Worm (Caenorhabditis elegans) whole organism, L2 larva: ENCODE data around the gene gfi-3.

ENCODE experiments used
- F13H6.1 ChIP-seq: sonication (generic microtip); optimal IDR thresholded peaks from 2 replicates; lab custom pipeline; 2016; ENCODE audit warnings: missing genetic modification characterization, missing compliant biosample characterization
- Y55F3AM.14 ChIP-seq: fragments of 200-800 bp; sonication (Bioruptor generic); optimal IDR thresholded peaks from 2 replicates; lab custom pipeline; 2018; ENCODE audit warnings: mild to moderate bottlenecking, missing genetic modification characterization, missing compliant biosample characterization
- ZK546.5 ChIP-seq: sonication (generic microtip); optimal IDR thresholded peaks from 2 replicates; lab custom pipeline; 2017; ENCODE audit warnings: missing biosample characterization, missing genetic modification characterization
- aly-2 ChIP-seq: fragments of 150-350 bp; optimal IDR thresholded peaks from 2 replicates; lab custom pipeline; 2014; ENCODE audit warnings: missing biosample characterization, missing genetic modification characterization
- ama-1 ChIP-seq: fragments of 150-350 bp; optimal IDR thresholded peaks from 2 replicates; lab custom pipeline; 2018; ENCODE audit warnings: inconsistent platforms
- blmp-1 ChIP-seq: sonication (generic microtip); optimal IDR thresholded peaks from 2 replicates; lab custom pipeline; 2017; ENCODE audit warnings: missing genetic modification characterization, mild to moderate bottlenecking, missing compliant biosample characterization, antibody characterized with exemption, moderate library complexity; ENCODE audit not compliant: insufficient read depth
- ceh-16 ChIP-seq: fragments of 150-350 bp; optimal IDR thresholded peaks from 2 replicates; lab custom pipeline; 2014; ENCODE audit warnings: missing biosample characterization, missing genetic modification characterization
- ceh-82 ChIP-seq: fragments of 150-350 bp; optimal IDR thresholded peaks from 2 replicates; lab custom pipeline; 2014; ENCODE audit warnings: missing biosample characterization, missing genetic modification characterization
- crh-2 ChIP-seq: sonication (generic microtip); optimal IDR thresholded peaks from 2 replicates; lab custom pipeline; 2017; ENCODE audit warnings: missing biosample characterization, missing genetic modification characterization
- dmd-4 ChIP-seq: sonication (generic microtip); optimal IDR thresholded peaks from 2 replicates; lab custom pipeline; 2017; ENCODE audit warnings: missing biosample characterization, missing genetic modification characterization
- egl-27 ChIP-seq: sonication (generic microtip); optimal IDR thresholded peaks from 3 replicates; lab custom pipeline; 2017; ENCODE audit warnings: missing biosample characterization, missing genetic modification reagents, missing genetic modification characterization
- elt-3 ChIP-seq: sonication (generic microtip); optimal IDR thresholded peaks from 2 replicates; lab custom pipeline; 2017; ENCODE audit warnings: missing biosample characterization, missing genetic modification characterization
- gmeb-1 ChIP-seq: fragments of 150-350 bp; optimal IDR thresholded peaks from 2 replicates; lab custom pipeline; 2014; ENCODE audit warnings: missing biosample characterization, missing genetic modification characterization
- lin-11 ChIP-seq: fragments of 150-350 bp; sonication (generic microtip); optimal IDR thresholded peaks from 2 replicates; lab custom pipeline; 2014; ENCODE audit warnings: missing biosample characterization, missing genetic modification characterization, inconsistent platforms, mixed read lengths
- lsy-2 ChIP-seq, 2 experiments: fragments of 150-350 bp in 1 of 2; sonication (generic microtip) in 1 of 2; optimal IDR thresholded peaks; 2 replicates each; lab custom pipeline; 2014 to 2017; ENCODE audit warnings: missing biosample characterization in 2 of 2, missing genetic modification characterization in 2 of 2
- mab-5 ChIP-seq: fragments of 150-350 bp; optimal IDR thresholded peaks from 2 replicates; lab custom pipeline; 2014; ENCODE audit warnings: missing biosample characterization, missing genetic modification characterization
- mbf-1 ChIP-seq: sonication (generic microtip); optimal IDR thresholded peaks from 2 replicates; lab custom pipeline; 2017; ENCODE audit warnings: missing biosample characterization, missing genetic modification characterization
- mdl-1 ChIP-seq, 2 experiments: fragments of 150-350 bp in 1 of 2; sonication (generic microtip) in 1 of 2; optimal IDR thresholded peaks; 2 replicates each; lab custom pipeline; 2017; ENCODE audit warnings: missing biosample characterization in 2 of 2, missing genetic modification characterization in 2 of 2
- nhr-12 ChIP-seq: fragments of 150-350 bp; optimal IDR thresholded peaks from 2 replicates; lab custom pipeline; 2014; ENCODE audit warnings: missing biosample characterization, missing genetic modification characterization
- nhr-129 ChIP-seq: fragments of 150-350 bp; optimal IDR thresholded peaks from 2 replicates; lab custom pipeline; 2014; ENCODE audit warnings: missing biosample characterization, missing genetic modification characterization
- nhr-21 ChIP-seq: fragments of 150-350 bp; optimal IDR thresholded peaks from 2 replicates; lab custom pipeline; 2014; ENCODE audit warnings: missing biosample characterization, missing genetic modification characterization
- nhr-237 ChIP-seq: fragments of 150-350 bp; optimal IDR thresholded peaks from 2 replicates; lab custom pipeline; 2014; ENCODE audit warnings: missing biosample characterization, missing genetic modification characterization
- nhr-6 ChIP-seq: fragments of 150-350 bp; optimal IDR thresholded peaks from 2 replicates; lab custom pipeline; 2014; ENCODE audit warnings: missing biosample characterization, missing genetic modification characterization
- nhr-77 ChIP-seq: fragments of 150-350 bp; optimal IDR thresholded peaks from 2 replicates; lab custom pipeline; 2014; ENCODE audit warnings: missing biosample characterization, missing genetic modification characterization
- peb-1 ChIP-seq: fragments of 150-350 bp; optimal IDR thresholded peaks from 2 replicates; lab custom pipeline; 2014; ENCODE audit warnings: missing biosample characterization, missing genetic modification characterization
- sem-4 ChIP-seq: fragments of 150-350 bp; optimal IDR thresholded peaks from 2 replicates; lab custom pipeline; 2014; ENCODE audit warnings: missing biosample characterization, missing genetic modification reagents, missing genetic modification characterization
- sma-3 ChIP-seq: sonication (generic microtip); optimal IDR thresholded peaks from 2 replicates; lab custom pipeline; 2016; ENCODE audit warnings: missing genetic modification reagents, missing genetic modification characterization, missing compliant biosample characterization
- sma-9 ChIP-seq, 2 experiments: fragments of 150-350 bp in 1 of 2; sonication (generic microtip) in 1 of 2; optimal IDR thresholded peaks; 2 replicates each; lab custom pipeline; 2014 to 2016; ENCODE audit warnings: missing genetic modification characterization in 2 of 2, mild to moderate bottlenecking in 1 of 2, missing biosample characterization in 1 of 2, missing compliant biosample characterization in 1 of 2, missing genetic modification reagents in 1 of 2, moderate library complexity in 1 of 2
- snpc-4 ChIP-seq: fragments of 150-350 bp; optimal IDR thresholded peaks from 2 replicates; lab custom pipeline; 2014; ENCODE audit warnings: missing biosample characterization, missing genetic modification characterization
- unc-39 ChIP-seq: fragments of 150-350 bp; optimal IDR thresholded peaks from 2 replicates; lab custom pipeline; 2014; ENCODE audit warnings: missing biosample characterization, missing genetic modification characterization
- unc-55 ChIP-seq: fragments of 150-350 bp; sonication (generic microtip); optimal IDR thresholded peaks from 3 replicates; lab custom pipeline; 2014; ENCODE audit warnings: missing biosample characterization, missing genetic modification reagents, missing genetic modification characterization
- unc-62 ChIP-seq: fragments of 150-350 bp; optimal IDR thresholded peaks from 2 replicates; lab custom pipeline; 2014; ENCODE audit warnings: missing biosample characterization, missing genetic modification reagents, missing genetic modification characterization
- ztf-11 ChIP-seq: sonication (generic microtip); optimal IDR thresholded peaks from 2 replicates; lab custom pipeline; 2017; ENCODE audit warnings: missing biosample characterization, missing genetic modification characterization
- ztf-4 ChIP-seq: fragments of 150-350 bp; optimal IDR thresholded peaks from 2 replicates; lab custom pipeline; 2014; ENCODE audit warnings: missing biosample characterization, missing genetic modification characterization

The gfi-3 gene

DNA sequence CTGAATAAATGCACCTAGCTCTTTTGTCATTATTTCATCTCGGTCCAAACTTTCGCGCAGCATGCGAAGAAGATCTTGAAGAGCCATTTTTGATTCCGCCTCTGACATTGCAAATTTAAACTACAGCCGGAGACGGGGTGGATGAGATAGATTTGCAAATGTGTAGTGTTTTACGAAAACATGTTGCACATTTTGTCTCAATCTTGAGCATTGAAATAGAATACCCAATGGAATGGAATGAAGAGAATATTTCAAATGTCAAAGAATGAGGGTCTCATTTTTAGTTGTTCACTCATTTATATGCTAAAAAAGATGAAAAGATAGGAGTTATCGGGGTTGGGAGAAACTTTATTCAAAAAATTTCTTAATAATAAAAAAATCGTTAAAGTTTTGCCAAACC is 25.0 kb upstream of the gfi-3 start, which contains the start of gene Y66C5A.1:
Y66C5A.1 (minus strand) TSS at position 101 of the 400 bp plus-strand sequence.
- TF ChIP-seq dmd-4 (tag; lab: Kevin White, UChicago) (no peak), ceh-16 (tag; lab: Kevin White, UChicago) (no peak), snpc-4 (tag; lab: Kevin White, UChicago) (no peak), sma-9 (GFP tag; optimal IDR thresholded peaks at IDR 0.05; lab: Kevin White, UChicago) (no peak), sma-9 (tag; optimal IDR thresholded peaks at IDR 0.05; lab: Kevin White, UChicago) (no peak), elt-3 (no peak), nhr-77 (tag; lab: Kevin White, UChicago) (no peak), egl-27 (tag; lab: Kevin White, UChicago) (no peak), sem-4 (tag; lab: Kevin White, UChicago) (no peak), unc-62 (no peak), ZK546.5 (tag; lab: Kevin White, UChicago) (no peak), blmp-1 (tag; lab: Kevin White, UChicago) (no peak), ztf-11 (tag; lab: Kevin White, UChicago) (no peak), peb-1 (tag; lab: Kevin White, UChicago) (no peak), gmeb-1 (tag; lab: Kevin White, UChicago) (no peak)

DNA sequence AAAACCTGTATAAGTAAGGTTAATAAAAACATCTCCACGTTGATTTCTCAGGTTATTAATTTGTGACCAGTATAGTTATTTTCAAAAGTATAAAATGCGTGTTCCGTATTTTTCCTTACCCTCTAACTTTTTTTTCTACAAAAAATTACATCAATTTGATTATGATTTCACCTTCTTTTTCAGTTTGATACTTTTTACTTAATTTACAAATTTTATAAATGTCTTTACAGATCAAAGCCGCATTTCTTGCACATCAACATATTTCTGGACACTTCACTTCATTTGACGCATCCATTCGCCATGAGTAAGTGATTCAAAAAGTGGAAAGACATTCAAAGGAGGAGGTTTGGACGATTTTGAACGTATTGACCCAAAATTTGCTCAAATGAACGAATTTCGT is 20.0 kb upstream of the gfi-3 start, which contains the start of gene Y66C5A.2:
Y66C5A.2 (plus strand) TSS at position 301 of the 400 bp plus-strand sequence.
- TF ChIP-seq nhr-237 (tag; lab: Kevin White, UChicago) (no peak), ztf-4 (tag; lab: Kevin White, UChicago) (no peak), gmeb-1 (tag; lab: Kevin White, UChicago) (no peak), nhr-77 (tag; lab: Kevin White, UChicago) (no peak), snpc-4 (tag; lab: Kevin White, UChicago) (no peak), sma-3 (no peak), unc-62 (no peak), unc-39 (tag; lab: Kevin White, UChicago) (no peak), nhr-6 (no peak), nhr-12 (tag; lab: Kevin White, UChicago) (no peak), unc-55 (GFP tag; lab: Kevin White, UChicago) (no peak), mdl-1 (tag; optimal IDR thresholded peaks at IDR 0.05; lab: Kevin White, UChicago) (no peak), nhr-21 (tag; lab: Kevin White, UChicago) (no peak), mab-5 (tag; lab: Kevin White, UChicago) (no peak), ceh-82 (tag; lab: Kevin White, UChicago) (no peak), ceh-16 (tag; lab: Kevin White, UChicago) (no peak), elt-3 (no peak)

DNA sequence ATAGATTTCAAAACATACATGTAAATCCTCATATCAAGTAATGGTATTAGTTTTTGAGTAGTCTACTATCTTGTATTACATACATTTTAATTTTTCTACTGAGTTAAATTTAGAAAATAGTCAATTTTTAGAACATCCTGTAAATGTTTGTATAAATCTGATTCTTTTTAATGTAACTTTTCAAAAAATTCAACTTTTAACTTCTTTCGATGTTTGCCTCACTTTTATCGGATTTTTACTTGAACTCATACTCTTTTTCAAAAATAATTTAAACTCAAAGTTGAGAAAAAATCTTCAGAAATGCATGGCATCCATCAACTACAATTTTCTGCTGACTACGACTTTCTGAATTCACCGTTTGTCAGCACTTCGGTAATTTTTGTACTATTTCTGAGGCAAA is 15.9 kb upstream of the gfi-3 start, which contains the start of gene M163.7:
M163.7 (plus strand) TSS at position 301 of the 400 bp plus-strand sequence.
- no peak for TF ChIP-seq mab-5 (tag; lab: Kevin White, UChicago)
- no peak for TF ChIP-seq nhr-6
- no peak for TF ChIP-seq unc-55 (GFP tag; lab: Kevin White, UChicago)
- TF ChIP-seq dmd-4 (tag; lab: Kevin White, UChicago), result no peak
- no peak for TF ChIP-seq Y55F3AM.14 (GFP tag; lab: Kevin White, UChicago)
- TF ChIP-seq mbf-1, result no peak
- no peak for TF ChIP-seq crh-2 (tag; lab: Kevin White, UChicago)
- TF ChIP-seq lin-11 (tag; lab: Kevin White, UChicago), result no peak
- TF ChIP-seq aly-2 (tag; lab: Kevin White, UChicago), result no peak
- no peak for TF ChIP-seq nhr-77 (tag; lab: Kevin White, UChicago)
- no peak for TF ChIP-seq peb-1 (tag; lab: Kevin White, UChicago)
- TF ChIP-seq lsy-2 (tag; optimal IDR thresholded peaks at IDR 0.05; lab: Kevin White, UChicago), result no peak

DNA sequence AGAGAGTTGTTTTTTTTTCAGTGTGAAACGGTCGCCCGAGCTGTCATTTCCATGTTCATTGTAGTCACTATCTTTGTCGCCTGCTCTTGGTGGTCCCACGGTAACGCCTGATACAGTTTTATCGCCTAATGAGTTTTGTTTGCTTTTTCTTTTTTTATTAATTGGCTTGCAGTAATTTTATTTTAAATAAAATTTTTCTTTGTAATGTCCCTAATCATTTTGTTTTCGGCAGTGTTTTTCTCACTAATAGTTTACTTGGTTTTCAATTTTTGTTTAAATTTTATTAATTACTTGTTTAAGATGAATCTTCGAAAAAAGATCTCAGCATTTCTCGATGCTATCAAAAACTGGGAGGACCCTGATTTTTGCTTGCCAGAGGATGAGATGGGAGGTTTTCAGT is 14.8 kb upstream of the gfi-3 start, which contains the start of gene M163.22:
M163.22 (plus strand) TSS at position 301 of the 400 bp plus-strand sequence.
- TF ChIP-seq ama-1 (lab: Kevin White, UChicago) (no peak), sem-4 (tag; lab: Kevin White, UChicago) (no peak), unc-39 (tag; lab: Kevin White, UChicago) (no peak), nhr-129 (no peak), nhr-237 (tag; lab: Kevin White, UChicago) (no peak), F13H6.1 (no peak)
- TF ChIP-seq, all 48 proteins: peak for 0
